Worm (Caenorhabditis elegans): ENCODE measurements around the gene adt-2.

ce11 chrX:7587741-7588235 lies 1.8 kb downstream of the adt-2 start:
- no peak for TF ChIP-seq unc-39 (tag; optimal IDR thresholded peaks at IDR 0.05)
- no peak for TF ChIP-seq lsy-2 (tag; optimal IDR thresholded peaks at IDR 0.05)
- TF ChIP-seq fos-1 (tag; optimal IDR thresholded peaks at IDR 0.05): no peak
- TF ChIP-seq elt-1 (tag; optimal IDR thresholded peaks at IDR 0.05): no peak
- no peak for TF ChIP-seq alr-1 (tag; optimal IDR thresholded peaks at IDR 0.05)
- no peak for TF ChIP-seq nhr-237 (tag; optimal IDR thresholded peaks at IDR 0.05)
- no peak for TF ChIP-seq mab-5 (tag; optimal IDR thresholded peaks at IDR 0.05)
- no peak for TF ChIP-seq snpc-4 (tag; optimal IDR thresholded peaks at IDR 0.05)
- no peak for TF ChIP-seq mdl-1 (tag; optimal IDR thresholded peaks at IDR 0.05)

Data from whole organism, L2 larva.